Worm (Caenorhabditis elegans) whole organism, L1 larva: ENCODE measurements around the gene jtr-1.

Experiments used
- nhr-237 ChIP-seq: fragments of 150-350 bp; optimal IDR thresholded peaks from 2 replicates; lab custom pipeline; 2014; ENCODE audit warnings: missing biosample characterization, missing genetic modification characterization
- sup-37 ChIP-seq: fragments of 200-800 bp; sonication (Bioruptor generic); optimal IDR thresholded peaks from 2 replicates; lab custom pipeline; 2018; ENCODE audit warnings: mild to moderate bottlenecking, missing genetic modification characterization, missing compliant biosample characterization

ce11 chrIV:1459826-1460489 is 39.2 kb downstream of the jtr-1 start:
- TF ChIP-seq nhr-237 (tag; lab: Kevin White, UChicago) (no peak), sup-37 (GFP tag; lab: Kevin White, UChicago) (no peak)
